Worm (Caenorhabditis elegans) whole organism, late embryonic: ENCODE data around the gene M05D6.2.

Experiments
- C08G9.2 ChIP-seq: sonication (generic microtip); optimal IDR thresholded peaks from 2 replicates; lab custom pipeline; 2016; ENCODE audit warnings: mild to moderate bottlenecking, missing genetic modification characterization, moderate library complexity, missing compliant biosample characterization
- F13H6.1 ChIP-seq: sonication (generic microtip); optimal IDR thresholded peaks from 2 replicates; lab custom pipeline; 2016; ENCODE audit warnings: missing genetic modification characterization, missing compliant biosample characterization
- K09A11.1 ChIP-seq: sonication (generic microtip); optimal IDR thresholded peaks from 2 replicates; lab custom pipeline; 2017; ENCODE audit warnings: antibody characterized with exemption, mild to moderate bottlenecking, missing genetic modification characterization, missing compliant biosample characterization; ENCODE audit not compliant: insufficient read depth
- T23F11.4 ChIP-seq: fragments of 200-800 bp; sonication (Bioruptor generic); optimal IDR thresholded peaks from 2 replicates; lab custom pipeline; 2018; ENCODE audit warnings: mild to moderate bottlenecking, missing genetic modification characterization, missing compliant biosample characterization
- ahr-1 ChIP-seq: sonication (generic microtip); optimal IDR thresholded peaks from 2 replicates; lab custom pipeline; 2016; ENCODE audit warnings: missing genetic modification characterization, missing compliant biosample characterization
- ceh-14 ChIP-seq: sonication (generic microtip); optimal IDR thresholded peaks from 2 replicates; lab custom pipeline; 2016; ENCODE audit warnings: missing genotype, missing genetic modification characterization, missing compliant biosample characterization
- ceh-18 ChIP-seq: sonication (generic microtip); optimal IDR thresholded peaks from 2 replicates; lab custom pipeline; 2016; ENCODE audit warnings: missing genetic modification characterization, missing compliant biosample characterization
- ceh-45 ChIP-seq: fragments of 200-800 bp; sonication (Bioruptor generic); IDR thresholded peaks from 2 replicates; pipeline ENCODE4 v1.3.6; 2022; ENCODE audit warnings: missing genetic modification reagents, missing genetic modification characterization, missing compliant biosample characterization
- ceh-48 ChIP-seq: sonication (generic microtip); optimal IDR thresholded peaks from 2 replicates; lab custom pipeline; 2016; ENCODE audit warnings: missing genetic modification characterization, inconsistent platforms, missing compliant biosample characterization
- ceh-9 ChIP-seq: sonication (generic microtip); optimal IDR thresholded peaks from 2 replicates; lab custom pipeline; 2016; ENCODE audit warnings: mild to moderate bottlenecking, missing genetic modification characterization, inconsistent platforms, missing compliant biosample characterization
- che-1 ChIP-seq: sonication (generic microtip); optimal IDR thresholded peaks from 2 replicates; lab custom pipeline; 2016; ENCODE audit warnings: mild to moderate bottlenecking, missing genetic modification characterization, missing compliant biosample characterization
- dmd-4 ChIP-seq: sonication (generic microtip); optimal IDR thresholded peaks from 2 replicates; lab custom pipeline; 2016; ENCODE audit warnings: borderline replicate concordance, missing genetic modification characterization, missing compliant biosample characterization
- dve-1 ChIP-seq: sonication (generic microtip); optimal IDR thresholded peaks from 2 replicates; lab custom pipeline; 2017; ENCODE audit warnings: antibody characterized with exemption, mild to moderate bottlenecking, missing genetic modification characterization, missing compliant biosample characterization
- elt-2 ChIP-seq: sonication (generic microtip); optimal IDR thresholded peaks from 2 replicates; lab custom pipeline; 2016; ENCODE audit warnings: missing genetic modification reagents, missing genetic modification characterization, missing compliant biosample characterization
- elt-4 ChIP-seq: sonication (generic microtip); optimal IDR thresholded peaks from 2 replicates; lab custom pipeline; 2016; ENCODE audit warnings: missing genetic modification characterization, missing compliant biosample characterization
- eyg-1 ChIP-seq: sonication (generic microtip); optimal IDR thresholded peaks from 2 replicates; lab custom pipeline; 2016; ENCODE audit warnings: missing genotype, missing genetic modification characterization, missing compliant biosample characterization
- hlh-13 ChIP-seq: fragments of 200-800 bp; sonication (Bioruptor generic); optimal IDR thresholded peaks from 2 replicates; lab custom pipeline; 2018; ENCODE audit warnings: mild to moderate bottlenecking, missing genetic modification characterization, missing compliant biosample characterization
- hlh-15 ChIP-seq: sonication (generic microtip); optimal IDR thresholded peaks from 2 replicates; lab custom pipeline; 2016; ENCODE audit warnings: missing genetic modification characterization, missing compliant biosample characterization
- hlh-6 ChIP-seq: sonication (generic microtip); optimal IDR thresholded peaks from 2 replicates; lab custom pipeline; 2016; ENCODE audit warnings: missing genotype, missing genetic modification characterization, missing compliant biosample characterization
- lim-6 ChIP-seq: sonication (generic microtip); optimal IDR thresholded peaks from 2 replicates; lab custom pipeline; 2016; ENCODE audit warnings: missing genetic modification characterization, missing compliant biosample characterization
- lin-11 ChIP-seq: fragments of 200-800 bp; sonication (Bioruptor generic); optimal IDR thresholded peaks from 2 replicates; lab custom pipeline; 2018; ENCODE audit warnings: mild to moderate bottlenecking, missing genetic modification characterization, missing compliant biosample characterization
- madf-2 ChIP-seq: sonication (generic microtip); optimal IDR thresholded peaks from 2 replicates; lab custom pipeline; 2017; ENCODE audit warnings: missing genetic modification characterization, missing compliant biosample characterization
- mec-3 ChIP-seq: sonication (generic microtip); optimal IDR thresholded peaks from 2 replicates; lab custom pipeline; 2016; ENCODE audit warnings: borderline replicate concordance, missing genetic modification characterization, missing compliant biosample characterization
- nfya-1 ChIP-seq: sonication (generic microtip); optimal IDR thresholded peaks from 2 replicates; lab custom pipeline; 2017; ENCODE audit warnings: missing genetic modification characterization, mild to moderate bottlenecking, missing compliant biosample characterization, antibody characterized with exemption, moderate library complexity
- odd-2 ChIP-seq: sonication (generic microtip); optimal IDR thresholded peaks from 2 replicates; lab custom pipeline; 2017; ENCODE audit warnings: antibody characterized with exemption, mild to moderate bottlenecking, missing genetic modification characterization, missing compliant biosample characterization
- pha-2 ChIP-seq: sonication (generic microtip); optimal IDR thresholded peaks from 2 replicates; lab custom pipeline; 2017; ENCODE audit warnings: mild to moderate bottlenecking, missing genetic modification characterization, missing compliant biosample characterization
- pha-4 ChIP-seq: fragments of 150-350 bp; optimal IDR thresholded peaks from 2 replicates; lab custom pipeline; 2018; ENCODE audit warnings: missing biosample characterization, missing genetic modification reagents, missing genetic modification characterization
- ref-2 ChIP-seq: sonication (generic microtip); optimal IDR thresholded peaks from 2 replicates; lab custom pipeline; 2016; ENCODE audit warnings: missing genetic modification characterization, missing compliant biosample characterization
- rnt-1 ChIP-seq: sonication (generic microtip); optimal IDR thresholded peaks from 2 replicates; lab custom pipeline; 2016; ENCODE audit warnings: missing genetic modification characterization, missing compliant biosample characterization
- sox-4 ChIP-seq: sonication (generic microtip); optimal IDR thresholded peaks from 2 replicates; lab custom pipeline; 2017; ENCODE audit warnings: mild to moderate bottlenecking, missing genetic modification characterization, inconsistent platforms, missing compliant biosample characterization
- syd-9 ChIP-seq: sonication (generic microtip); optimal IDR thresholded peaks from 2 replicates; lab custom pipeline; 2016; ENCODE audit warnings: mild to moderate bottlenecking, missing genetic modification characterization, moderate library complexity, missing compliant biosample characterization
- ttx-3 ChIP-seq: sonication (generic microtip); optimal IDR thresholded peaks from 2 replicates; lab custom pipeline; 2016; ENCODE audit warnings: missing genetic modification reagents, missing genetic modification characterization, missing compliant biosample characterization
- unc-3 ChIP-seq, 2 experiments: fragments of 200-800 bp in 1 of 2; sonication (Bioruptor generic) in 1 of 2; sonication (generic microtip) in 1 of 2; conservative IDR thresholded peaks in 1 of 2; optimal IDR thresholded peaks in 1 of 2; 2 replicates each; pipeline versions ENCODE4 v1.3.6 to Lab custom; 2016 to 2022; ENCODE audit warnings: missing compliant biosample characterization in 2 of 2, missing genetic modification characterization in 2 of 2, missing genetic modification reagents in 1 of 2
- unc-42 ChIP-seq: sonication (generic microtip); optimal IDR thresholded peaks from 2 replicates; lab custom pipeline; 2016; ENCODE audit warnings: missing genotype, missing genetic modification characterization, missing compliant biosample characterization
- unc-55 ChIP-seq: sonication (generic microtip); optimal IDR thresholded peaks from 2 replicates; lab custom pipeline; 2017; ENCODE audit warnings: missing biosample characterization, missing genetic modification reagents, missing genetic modification characterization

Gene M05D6.2

DNA sequence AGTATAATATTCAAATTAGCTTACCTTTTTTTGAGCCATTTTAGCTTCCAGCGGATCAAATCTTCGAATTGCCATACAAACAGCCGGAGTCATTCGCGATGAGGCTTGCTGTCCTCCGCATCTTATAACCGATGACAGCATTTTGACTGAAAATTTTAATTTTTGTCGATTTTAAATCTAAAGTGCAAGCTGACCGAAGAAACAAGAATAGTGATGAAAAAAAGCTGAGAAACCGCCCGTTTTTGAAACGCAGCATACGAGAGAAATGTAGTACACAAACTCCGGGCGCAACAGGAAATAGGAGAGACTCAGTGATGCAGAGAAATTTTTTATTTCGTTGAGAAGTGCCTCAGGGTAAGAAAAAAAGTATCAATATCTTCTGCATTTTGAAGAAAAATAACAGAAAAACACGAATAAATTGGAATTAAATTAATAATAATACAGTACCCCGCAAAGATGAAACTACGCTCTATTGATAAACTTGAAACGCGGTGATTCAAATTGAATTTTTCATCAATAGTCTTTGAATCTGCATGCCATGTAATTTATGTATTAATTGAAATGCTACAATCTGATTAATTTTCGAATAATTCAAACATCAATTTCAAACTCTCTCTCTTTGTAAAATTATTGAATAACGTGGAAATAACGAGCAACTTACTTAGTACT, 15.3 kb downstream of the M05D6.2 start:
- peak; percentile 4 for TF ChIP-seq dve-1 (tag; lab: Kevin White, UChicago)
- no peak for TF ChIP-seq che-1 (tag; lab: Kevin White, UChicago)
- TF ChIP-seq unc-42 (tag; lab: Kevin White, UChicago) = peak; percentile 31
- no peak for TF ChIP-seq mec-3 (tag; lab: Kevin White, UChicago)
- TF ChIP-seq nfya-1 (tag; lab: Kevin White, UChicago) = peak; percentile 0

DNA sequence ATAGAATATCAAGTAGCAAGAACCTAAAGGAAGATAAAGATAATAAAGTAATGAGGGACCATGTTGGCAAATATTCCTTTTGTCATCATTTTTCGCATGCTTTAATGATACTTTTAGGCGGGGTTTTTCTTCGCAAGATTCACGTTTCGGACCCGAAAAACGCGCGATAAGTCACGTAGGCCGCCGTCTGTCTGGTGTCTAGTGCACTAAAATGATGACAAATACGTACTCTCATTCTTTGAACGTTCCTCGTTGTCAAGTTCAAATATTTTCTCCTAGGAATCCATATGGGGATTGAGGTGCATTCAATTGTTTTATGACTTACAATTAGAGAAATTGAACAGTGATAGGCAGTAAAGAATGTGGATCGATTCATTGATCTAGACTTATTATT, 15.9 kb downstream of the M05D6.2 start, which contains the start of gene taap-1:
Gene taap-1 (minus strand): TSS at position 79 of the 394 bp plus-strand sequence.
- TF ChIP-seq hlh-13 (no peak), syd-9 (no peak), unc-55 (GFP tag; lab: Kevin White, UChicago) (peak; percentile 11)

ce11 chrII:8484546-8484945, 16.6 kb downstream of the M05D6.2 start:
- TF ChIP-seq nfya-1 (tag; lab: Kevin White, UChicago) (no peak), lin-11 (tag; lab: Kevin White, UChicago) (no peak), unc-3 (GFP tag; conservative IDR thresholded peaks at IDR 0.05; lab: Robert Waterston, UW) (no peak), unc-3 (tag; optimal IDR thresholded peaks at IDR 0.05; lab: Kevin White, UChicago) (no peak), C08G9.2 (tag; lab: Kevin White, UChicago) (no peak), eyg-1 (tag; lab: Kevin White, UChicago) (no peak), lim-6 (tag; lab: Kevin White, UChicago) (no peak), F13H6.1 (no peak), elt-4 (tag; lab: Kevin White, UChicago) (no peak), pha-2 (tag; lab: Kevin White, UChicago) (no peak), hlh-6 (tag; lab: Kevin White, UChicago) (no peak), che-1 (tag; lab: Kevin White, UChicago) (no peak), elt-2 (peak; percentile 40), odd-2 (tag; lab: Kevin White, UChicago) (no peak), dve-1 (tag; lab: Kevin White, UChicago) (peak; percentile 38), rnt-1 (tag; lab: Kevin White, UChicago) (no peak), K09A11.1 (no peak)

- TF ChIP-seq ref-2 = no peak
- TF ChIP-seq elt-2 = peak; percentile 36
Measured at ce11 chrII:8485603-8486002, 17.7 kb downstream of the M05D6.2 start, which contains the start of gene gbh-2. Gene gbh-2 (plus strand): TSS chrII:8485879.

ce11 chrII:8488123-8488522, 20.2 kb downstream of the M05D6.2 start:
- TF ChIP-seq pha-4 (tag; lab: Kevin White, UChicago) (no peak), ceh-45 (GFP tag; lab: Robert Waterston, UW) (no peak), ref-2 (no peak), che-1 (tag; lab: Kevin White, UChicago) (no peak), lim-6 (tag; lab: Kevin White, UChicago) (no peak), ttx-3 (tag; lab: Kevin White, UChicago) (no peak), hlh-15 (tag; lab: Kevin White, UChicago) (no peak)

ce11 chrII:8494228-8494717, 26.4 kb downstream of the M05D6.2 start, which contains the start of gene M05D6.9:
Gene M05D6.9 (plus strand): TSS chrII:8494278.
- TF ChIP-seq ceh-48 (tag; lab: Kevin White, UChicago) (no peak), sox-4 (tag; lab: Kevin White, UChicago) (no peak), ahr-1 (tag; lab: Kevin White, UChicago) (no peak), hlh-13 (no peak), lim-6 (tag; lab: Kevin White, UChicago) (no peak), madf-2 (tag; lab: Kevin White, UChicago) (no peak), T23F11.4 (GFP tag; lab: Kevin White, UChicago) (no peak), mec-3 (tag; lab: Kevin White, UChicago) (no peak), ceh-14 (tag; lab: Kevin White, UChicago) (no peak), nfya-1 (tag; lab: Kevin White, UChicago) (no peak), dmd-4 (no peak), ceh-9 (tag; lab: Kevin White, UChicago) (no peak), unc-42 (tag; lab: Kevin White, UChicago) (no peak), rnt-1 (tag; lab: Kevin White, UChicago) (no peak), ceh-18 (tag; lab: Kevin White, UChicago) (no peak), C08G9.2 (tag; lab: Kevin White, UChicago) (no peak)
